Worm (Caenorhabditis elegans) whole organism, L1 larva: ENCODE data around the gene gcy-21.

ENCODE experiments used
- C04F5.9 ChIP-seq: sonication (generic microtip); optimal IDR thresholded peaks from 2 replicates; lab custom pipeline; 2016; ENCODE audit warnings: missing genetic modification characterization, missing compliant biosample characterization
- aha-1 ChIP-seq: fragments of 150-350 bp; optimal IDR thresholded peaks from 2 replicates; lab custom pipeline; 2014; ENCODE audit warnings: missing biosample characterization, missing genetic modification characterization
- ama-1 ChIP-seq: fragments of 150-350 bp; optimal IDR thresholded peaks from 2 replicates; lab custom pipeline; 2014
- blmp-1 ChIP-seq: fragments of 150-350 bp; optimal IDR thresholded peaks from 2 replicates; lab custom pipeline; 2014; ENCODE audit warnings: missing biosample characterization, missing genetic modification characterization
- ceh-8 ChIP-seq: fragments of 200-800 bp; sonication (Bioruptor generic); optimal IDR thresholded peaks from 2 replicates; lab custom pipeline; 2018; ENCODE audit warnings: mild to moderate bottlenecking, missing genetic modification characterization, moderate library complexity, missing compliant biosample characterization
- ceh-82 ChIP-seq, 3 experiments: fragments of 150-350 bp in 1 of 3; sonication (generic microtip) in 2 of 3; optimal IDR thresholded peaks; 2 replicates each; lab custom pipeline; 2014 to 2017; ENCODE audit warnings: missing biosample characterization in 3 of 3, missing genetic modification characterization in 3 of 3
- ceh-88 ChIP-seq: fragments of 200-800 bp; sonication (Bioruptor generic); IDR thresholded peaks from 2 replicates; pipeline ENCODE4 v1.3.6; 2022; ENCODE audit warnings: missing genetic modification characterization, missing compliant biosample characterization
- dpl-1 ChIP-seq, 3 experiments: fragments of 150-350 bp in 2 of 3; sonication (generic microtip) in 1 of 3; optimal IDR thresholded peaks; 2 replicates each; lab custom pipeline; 2014 to 2017; ENCODE audit warnings: missing biosample characterization in 3 of 3, missing genetic modification characterization in 3 of 3, missing genetic modification reagents in 3 of 3
- dsc-1 ChIP-seq: sonication (generic microtip); optimal IDR thresholded peaks from 2 replicates; lab custom pipeline; 2016; ENCODE audit warnings: mild to moderate bottlenecking, missing genetic modification characterization, missing compliant biosample characterization
- efl-3 ChIP-seq: fragments of 200-800 bp; sonication (Bioruptor generic); optimal IDR thresholded peaks from 2 replicates; lab custom pipeline; 2018; ENCODE audit warnings: mild to moderate bottlenecking, missing genetic modification characterization, missing compliant biosample characterization
- egl-13 ChIP-seq: sonication (generic microtip); optimal IDR thresholded peaks from 2 replicates; lab custom pipeline; 2016; ENCODE audit warnings: missing genotype, missing genetic modification reagents, missing genetic modification characterization, missing compliant biosample characterization
- elt-2 ChIP-seq: sonication (generic microtip); optimal IDR thresholded peaks from 2 replicates; lab custom pipeline; 2016; ENCODE audit warnings: missing genetic modification characterization, mild to moderate bottlenecking, inconsistent platforms, missing compliant biosample characterization, missing genetic modification reagents
- elt-3 ChIP-seq, 6 experiments: fragments of 150-350 bp in 1 of 6; sonication (generic microtip); optimal IDR thresholded peaks; 2 replicates each; lab custom pipeline; 2017 to 2018; ENCODE audit warnings: missing biosample characterization in 6 of 6, missing genetic modification characterization in 6 of 6, inconsistent platforms in 1 of 6
- ets-5 ChIP-seq: fragments of 200-800 bp; sonication (Bioruptor generic); IDR thresholded peaks from 2 replicates; pipeline ENCODE4 v1.3.6; 2022; ENCODE audit warnings: missing genetic modification characterization, missing compliant biosample characterization
- fkh-10 ChIP-seq: sonication (generic microtip); optimal IDR thresholded peaks from 2 replicates; lab custom pipeline; 2017; ENCODE audit warnings: missing biosample characterization, missing genetic modification reagents, missing genetic modification characterization
- fkh-4 ChIP-seq: sonication (generic microtip); optimal IDR thresholded peaks from 2 replicates; lab custom pipeline; 2016; ENCODE audit warnings: missing compliant biosample characterization, missing genetic modification characterization, borderline replicate concordance
- fos-1 ChIP-seq: fragments of 150-350 bp; optimal IDR thresholded peaks from 2 replicates; lab custom pipeline; 2014; ENCODE audit warnings: missing biosample characterization, missing genetic modification characterization
- hlh-17 ChIP-seq: fragments of 200-800 bp; sonication (Bioruptor generic); optimal IDR thresholded peaks from 2 replicates; lab custom pipeline; 2018; ENCODE audit warnings: missing genetic modification characterization, mild to moderate bottlenecking, missing compliant biosample characterization, moderate library complexity, borderline replicate concordance
- isw-1 ChIP-seq: fragments of 200-800 bp; sonication (Bioruptor generic); IDR thresholded peaks from 2 replicates; pipeline ENCODE4 v1.3.6; 2022; ENCODE audit warnings: missing genetic modification characterization, missing compliant biosample characterization
- lin-13 ChIP-seq: fragments of 150-350 bp; optimal IDR thresholded peaks from 2 replicates; lab custom pipeline; 2014; ENCODE audit warnings: missing biosample characterization, missing genetic modification reagents, missing genetic modification characterization
- lin-14 ChIP-seq: fragments of 200-800 bp; sonication (Bioruptor generic); optimal IDR thresholded peaks from 2 replicates; lab custom pipeline; 2018; ENCODE audit warnings: mild to moderate bottlenecking, missing genetic modification characterization, moderate library complexity, missing compliant biosample characterization
- lin-15B ChIP-seq: fragments of 150-350 bp; sonication (generic microtip); optimal IDR thresholded peaks from 3 replicates; lab custom pipeline; 2014; ENCODE audit warnings: missing biosample characterization, missing genetic modification characterization
- lin-35 ChIP-seq, 2 experiments: fragments of 150-350 bp; optimal IDR thresholded peaks; 2 replicates each; lab custom pipeline; 2014; ENCODE audit warnings: missing biosample characterization in 2 of 2, missing genetic modification characterization in 2 of 2, missing genetic modification reagents in 2 of 2
- lin-39 ChIP-seq: fragments of 150-350 bp; optimal IDR thresholded peaks from 2 replicates; lab custom pipeline; 2014; ENCODE audit warnings: missing biosample characterization, missing genetic modification reagents, missing genetic modification characterization
- lir-3 ChIP-seq: sonication (generic microtip); optimal IDR thresholded peaks from 2 replicates; lab custom pipeline; 2016; ENCODE audit warnings: mild to moderate bottlenecking, missing genetic modification characterization, moderate library complexity, missing compliant biosample characterization; ENCODE audit not compliant: poor library complexity
- mef-2 ChIP-seq: fragments of 150-350 bp; optimal IDR thresholded peaks from 2 replicates; lab custom pipeline; 2014; ENCODE audit warnings: missing biosample characterization, missing genetic modification characterization
- mep-1 ChIP-seq: fragments of 150-350 bp; optimal IDR thresholded peaks from 2 replicates; lab custom pipeline; 2014; ENCODE audit warnings: missing biosample characterization, missing genetic modification characterization
- nhr-11 ChIP-seq: fragments of 150-350 bp; optimal IDR thresholded peaks from 2 replicates; lab custom pipeline; 2014; ENCODE audit warnings: missing biosample characterization, missing genetic modification characterization
- nhr-20 ChIP-seq: sonication (generic microtip); optimal IDR thresholded peaks from 2 replicates; lab custom pipeline; 2016; ENCODE audit warnings: mild to moderate bottlenecking, missing genetic modification characterization, missing compliant biosample characterization
- nhr-76 ChIP-seq: sonication (generic microtip); optimal IDR thresholded peaks from 2 replicates; lab custom pipeline; 2017; ENCODE audit warnings: missing biosample characterization, missing genetic modification characterization
- nhr-77 ChIP-seq: fragments of 150-350 bp; optimal IDR thresholded peaks from 2 replicates; lab custom pipeline; 2014; ENCODE audit warnings: missing biosample characterization, missing genetic modification characterization
- nhr-85 ChIP-seq: sonication (generic microtip); peaks from one replicate; lab custom pipeline; 2016; ENCODE audit warnings: missing genetic modification characterization, inconsistent platforms, missing compliant biosample characterization
- pax-3 ChIP-seq: fragments of 200-800 bp; sonication (Bioruptor generic); optimal IDR thresholded peaks from 2 replicates; lab custom pipeline; 2018; ENCODE audit warnings: mild to moderate bottlenecking, missing genetic modification characterization, moderate library complexity, missing compliant biosample characterization
- rnt-1 ChIP-seq: sonication (generic microtip); optimal IDR thresholded peaks from 2 replicates; lab custom pipeline; 2016; ENCODE audit warnings: mild to moderate bottlenecking, missing genetic modification characterization, moderate library complexity, missing compliant biosample characterization
- skn-1 ChIP-seq: fragments of 150-350 bp; optimal IDR thresholded peaks from 2 replicates; lab custom pipeline; 2014; ENCODE audit warnings: missing biosample characterization, missing genetic modification characterization
- snu-23 ChIP-seq: sonication (generic microtip); optimal IDR thresholded peaks from 2 replicates; lab custom pipeline; 2016; ENCODE audit warnings: missing genetic modification characterization, missing compliant biosample characterization
- sup-37 ChIP-seq: fragments of 200-800 bp; sonication (Bioruptor generic); optimal IDR thresholded peaks from 2 replicates; lab custom pipeline; 2018; ENCODE audit warnings: mild to moderate bottlenecking, missing genetic modification characterization, missing compliant biosample characterization
- swsn-7 ChIP-seq: sonication (generic microtip); optimal IDR thresholded peaks from 2 replicates; lab custom pipeline; 2016; ENCODE audit warnings: missing genetic modification characterization, missing compliant biosample characterization
- tlp-1 ChIP-seq: fragments of 150-350 bp; optimal IDR thresholded peaks from 2 replicates; lab custom pipeline; 2014; ENCODE audit warnings: missing biosample characterization, missing genetic modification characterization
- unc-130 ChIP-seq: fragments of 150-350 bp; optimal IDR thresholded peaks from 2 replicates; lab custom pipeline; 2017; ENCODE audit warnings: missing biosample characterization, missing genetic modification characterization, inconsistent platforms
- unc-30 ChIP-seq: sonication (generic microtip); optimal IDR thresholded peaks from 2 replicates; lab custom pipeline; 2017; ENCODE audit warnings: missing biosample characterization, missing genetic modification characterization
- unc-62 ChIP-seq: fragments of 150-350 bp; optimal IDR thresholded peaks from 2 replicates; lab custom pipeline; 2014; ENCODE audit warnings: missing biosample characterization, missing genetic modification reagents, missing genetic modification characterization
- unc-98 ChIP-seq: fragments of 200-800 bp; sonication (Bioruptor generic); IDR thresholded peaks from 2 replicates; pipeline ENCODE4 v1.3.6; 2022; ENCODE audit warnings: missing genetic modification characterization, missing compliant biosample characterization
- vab-15 ChIP-seq: sonication (generic microtip); optimal IDR thresholded peaks from 2 replicates; lab custom pipeline; 2017; ENCODE audit warnings: missing genotype, mild to moderate bottlenecking, missing genetic modification characterization, missing compliant biosample characterization
- xbp-1 ChIP-seq: sonication (generic microtip); optimal IDR thresholded peaks from 2 replicates; lab custom pipeline; 2016; ENCODE audit warnings: missing genetic modification characterization, missing compliant biosample characterization
- zag-1 ChIP-seq: fragments of 150-350 bp; optimal IDR thresholded peaks from 2 replicates; lab custom pipeline; 2014; ENCODE audit warnings: missing biosample characterization, missing genetic modification characterization
- zip-4 ChIP-seq: fragments of 200-800 bp; sonication (Bioruptor generic); optimal IDR thresholded peaks from 2 replicates; lab custom pipeline; 2018; ENCODE audit warnings: mild to moderate bottlenecking, missing genetic modification characterization, moderate library complexity, missing compliant biosample characterization
- ztf-4 ChIP-seq: fragments of 150-350 bp; optimal IDR thresholded peaks from 2 replicates; lab custom pipeline; 2014; ENCODE audit warnings: missing biosample characterization, missing genetic modification characterization

gcy-21 gene

DNA sequence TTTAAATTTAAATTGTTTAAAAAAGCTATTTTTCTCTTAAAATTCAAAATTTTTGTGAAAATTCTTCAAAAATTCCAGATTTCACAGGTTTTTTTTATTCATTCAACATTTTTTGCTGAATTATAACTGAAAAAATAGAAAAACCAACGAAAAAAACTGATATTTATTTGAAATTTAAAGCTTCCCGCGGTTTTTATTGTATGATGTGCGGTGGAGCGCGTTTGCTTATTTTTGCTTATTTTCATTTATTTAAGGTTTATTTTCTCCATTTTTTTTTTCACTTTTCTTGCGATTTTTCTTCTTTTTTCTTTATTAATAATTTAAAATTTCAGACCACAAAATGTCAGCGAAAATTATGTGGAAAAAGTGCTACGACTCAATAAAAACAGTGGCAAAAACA is 21.4 kb upstream of the gcy-21 start, which contains the start of gene F22E5.9 (continued):
- peak; percentile 13 for TF ChIP-seq blmp-1 (tag; lab: Kevin White, UChicago)
- TF ChIP-seq lir-3 (tag; lab: Kevin White, UChicago): no peak
- no peak for TF ChIP-seq ets-5 (GFP tag; lab: Robert Waterston, UW)
- no peak for TF ChIP-seq hlh-17 (GFP tag; lab: Kevin White, UChicago)
- TF ChIP-seq fkh-4 (tag; lab: Kevin White, UChicago): no peak
- no peak for TF ChIP-seq ceh-88 (GFP tag; lab: Robert Waterston, UW)
- TF ChIP-seq egl-13: no peak
- TF ChIP-seq zag-1 (tag; lab: Kevin White, UChicago): no peak
- TF ChIP-seq C04F5.9 (tag; lab: Kevin White, UChicago): no peak
- no peak for TF ChIP-seq fos-1
- no peak for TF ChIP-seq vab-15 (tag; lab: Kevin White, UChicago)
- no peak for TF ChIP-seq unc-98 (GFP tag; lab: Robert Waterston, UW)
- no peak for TF ChIP-seq isw-1 (GFP tag; lab: Robert Waterston, UW)
- no peak for TF ChIP-seq fkh-10 (GFP tag; lab: Kevin White, UChicago)
- TF ChIP-seq snu-23 (GFP tag; lab: Kevin White, UChicago): no peak
- TF ChIP-seq nhr-77 (tag; lab: Kevin White, UChicago): no peak
- no peak for TF ChIP-seq nhr-11 (tag; lab: Kevin White, UChicago)
- TF ChIP-seq ceh-82 (tag; optimal IDR thresholded peaks at IDR 0.05; lab: Kevin White, UChicago): no peak
- no peak for TF ChIP-seq zip-4 (GFP tag; lab: Kevin White, UChicago)
- TF ChIP-seq lin-13 (GFP tag; lab: Kevin White, UChicago): no peak
- TF ChIP-seq lin-39: no peak
- TF ChIP-seq ama-1 (lab: Kevin White, UChicago): no peak
- TF ChIP-seq mef-2 (tag; lab: Kevin White, UChicago): no peak
- TF ChIP-seq xbp-1 (tag; lab: Kevin White, UChicago): peak; percentile 9
- peak; percentile 57 for TF ChIP-seq skn-1 (tag; lab: Kevin White, UChicago)
- TF ChIP-seq lin-14: no peak
- TF ChIP-seq rnt-1 (tag; lab: Kevin White, UChicago): no peak
- no peak for TF ChIP-seq ceh-8
- no peak for TF ChIP-seq aha-1
- TF ChIP-seq mep-1: no peak
- TF ChIP-seq tlp-1: no peak
- TF ChIP-seq unc-30 (tag; lab: Kevin White, UChicago): no peak
- TF ChIP-seq elt-3 (tag; optimal IDR thresholded peaks at IDR 0.05; lab: Kevin White, UChicago): no peak
- no peak for TF ChIP-seq unc-130 (tag; lab: Kevin White, UChicago)
- no peak for TF ChIP-seq ztf-4 (tag; lab: Kevin White, UChicago)
- TF ChIP-seq dpl-1 (GFP tag; optimal IDR thresholded peaks at IDR 0.05; lab: Kevin White, UChicago): peak; percentile 81 to 91 (median 89)
- TF ChIP-seq sup-37: no peak
- TF ChIP-seq swsn-7 (tag; lab: Kevin White, UChicago): peak; percentile 17
- peak; percentile 80 to 92 for TF ChIP-seq lin-35 (GFP tag; optimal IDR thresholded peaks at IDR 0.05; lab: Kevin White, UChicago)
- no peak for TF ChIP-seq unc-62 (GFP tag; lab: Kevin White, UChicago)
- no peak for TF ChIP-seq efl-3
- no peak for TF ChIP-seq nhr-76 (tag; lab: Kevin White, UChicago)
- TF ChIP-seq nhr-20: peak; percentile 25
- peak; percentile 48 for TF ChIP-seq nhr-85 (tag; lab: Kevin White, UChicago)
- no peak for TF ChIP-seq lin-15B (tag; lab: Kevin White, UChicago)
- no peak for TF ChIP-seq pax-3 (tag; lab: Kevin White, UChicago)
- TF ChIP-seq elt-2 (tag; lab: Kevin White, UChicago): no peak
- TF ChIP-seq dsc-1 (tag; lab: Kevin White, UChicago): no peak
- TF ChIP-seq, all 84 proteins: peak for 12
